Fruit fly (Drosophila melanogaster) whole organism: ENCODE measurements around the gene hoe1.

Experiments used
- CG8478 ChIP-seq: fragments of >200 bp; optimal IDR thresholded peaks from 2 replicates; lab custom pipeline; 2018; ENCODE audit warnings: inconsistent platforms
- Dll ChIP-seq: fragments of >200 bp; optimal IDR thresholded peaks from 2 replicates; lab custom pipeline; 2017
- EcR ChIP-seq, 2 experiments: fragments of >200 bp; optimal IDR thresholded peaks; 2 replicates each; lab custom pipeline; 2017; ENCODE audit warnings: missing biosample characterization in 2 of 2, missing genetic modification characterization in 2 of 2, missing genetic modification reagents in 2 of 2
- pan ChIP-seq: fragments of >200 bp; optimal IDR thresholded peaks from 2 replicates; lab custom pipeline; 2017
- psq ChIP-seq: fragments of >200 bp; optimal IDR thresholded peaks from 2 replicates; lab custom pipeline; 2017
- usp ChIP-seq: fragments of >200 bp; optimal IDR thresholded peaks from 2 replicates; lab custom pipeline; 2017; ENCODE audit warnings: missing biosample characterization, missing genetic modification characterization, mixed read lengths

Gene hoe1

DNA sequence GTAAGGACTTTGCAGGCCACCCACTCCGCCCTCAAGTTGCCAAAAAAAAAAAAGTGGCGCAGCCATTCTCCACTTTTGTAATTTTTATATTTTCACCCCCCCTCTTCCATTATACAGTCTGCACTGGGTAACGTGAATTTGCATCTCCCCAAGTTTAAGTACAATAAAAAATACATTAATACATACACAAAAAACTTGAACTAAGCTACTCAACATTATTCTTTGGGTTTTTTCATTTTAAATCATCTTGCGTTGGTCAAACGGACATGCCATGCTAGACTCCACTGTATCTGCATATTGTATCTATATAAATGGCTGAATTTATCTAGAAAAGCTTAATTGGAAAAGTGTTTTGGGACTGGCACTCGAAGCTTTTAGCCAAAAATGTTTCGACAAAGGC lies 70.7 kb downstream of the hoe1 start:
- no peak for TF ChIP-seq EcR (GFP tag; optimal IDR thresholded peaks at IDR 0.05; lab: Kevin White, UChicago)
- TF ChIP-seq psq (lab: Kevin White, UChicago): no peak
- no peak for TF ChIP-seq usp (GFP tag; lab: Kevin White, UChicago)
- no peak for TF ChIP-seq pan (lab: Kevin White, UChicago)
- TF ChIP-seq CG8478 (lab: Kevin White, UChicago): no peak
- no peak for TF ChIP-seq Dll (lab: Kevin White, UChicago)
